Fruit fly (Drosophila melanogaster) whole organism, embryonic: ENCODE results near the gene CG16772.

Source experiments
- CG10267 ChIP-seq: fragments of 200-800 bp; sonication (Bioruptor generic); optimal IDR thresholded peaks from 2 replicates; lab custom pipeline; 2018; ENCODE audit warnings: missing biosample characterization, mild to moderate bottlenecking, missing genetic modification characterization, moderate library complexity
- CG10366 ChIP-seq: fragments of 200-800 bp; sonication (Bioruptor generic); IDR thresholded peaks from 2 replicates; pipeline ENCODE4 v1.3.6; 2022; ENCODE audit warnings: missing biosample characterization, missing genetic modification characterization
- CG11398 ChIP-seq: fragments of 200-800 bp; sonication (Bioruptor generic); optimal IDR thresholded peaks from 2 replicates; lab custom pipeline; 2016; ENCODE audit warnings: missing biosample characterization, missing genetic modification characterization
- CG11723 ChIP-seq: fragments of 200-800 bp; sonication (Bioruptor generic); optimal IDR thresholded peaks from 2 replicates; lab custom pipeline; 2017; ENCODE audit warnings: missing biosample characterization, mild to moderate bottlenecking, missing genetic modification characterization
- CG12155 ChIP-seq: fragments of 200-800 bp; sonication (Bioruptor generic); optimal IDR thresholded peaks from 3 replicates; lab custom pipeline; 2016; ENCODE audit warnings: missing biosample characterization, missing genetic modification characterization
- CG12299 ChIP-seq: fragments of 200-800 bp; sonication (Bioruptor generic); optimal IDR thresholded peaks from 2 replicates; lab custom pipeline; 2018; ENCODE audit warnings: missing biosample characterization, mild to moderate bottlenecking, missing genetic modification characterization
- CG12659 ChIP-seq: fragments of 200-800 bp; sonication (Bioruptor generic); optimal IDR thresholded peaks from 3 replicates; lab custom pipeline; 2017; ENCODE audit warnings: mild to moderate bottlenecking, missing biosample characterization, missing genetic modification reagents, missing genetic modification characterization
- CG13775 ChIP-seq: fragments of 200-800 bp; sonication (Bioruptor generic); optimal IDR thresholded peaks from 3 replicates; lab custom pipeline; 2017; ENCODE audit warnings: missing biosample characterization, mild to moderate bottlenecking, missing genetic modification characterization
- CG14860 ChIP-seq: fragments of 200-800 bp; sonication (Bioruptor generic); IDR thresholded peaks from 3 replicates; pipeline ENCODE4 v1.3.6; 2022; ENCODE audit warnings: missing biosample characterization, missing genetic modification characterization; ENCODE audit not compliant: partially characterized antibody
- CG18011 ChIP-seq: fragments of 200-800 bp; sonication (Bioruptor generic); optimal IDR thresholded peaks from 2 replicates; lab custom pipeline; 2017; ENCODE audit warnings: missing biosample characterization, missing genetic modification characterization, mild to moderate bottlenecking, moderate library complexity, missing genotype
- CG18599 ChIP-seq: fragments of 200-800 bp; sonication (Bioruptor generic); optimal IDR thresholded peaks from 3 replicates; lab custom pipeline; 2017; ENCODE audit warnings: missing biosample characterization, missing genetic modification characterization, mild to moderate bottlenecking, moderate library complexity, missing genetic modification reagents
- CG2678 ChIP-seq: fragments of 200-800 bp; sonication (Bioruptor generic); optimal IDR thresholded peaks from 3 replicates; lab custom pipeline; 2019; ENCODE audit warnings: missing biosample characterization, mild to moderate bottlenecking, missing genetic modification characterization, moderate library complexity
- CG2712 ChIP-seq: fragments of 200-800 bp; optimal IDR thresholded peaks from 3 replicates; lab custom pipeline; 2019; ENCODE audit warnings: missing biosample characterization, mild to moderate bottlenecking, missing genetic modification characterization, moderate library complexity
- CG2875 ChIP-seq: fragments of 200-800 bp; sonication (Bioruptor generic); optimal IDR thresholded peaks from 2 replicates; lab custom pipeline; 2017; ENCODE audit warnings: missing biosample characterization, mild to moderate bottlenecking, missing genetic modification characterization, missing genetic modification reagents
- CG31388 ChIP-seq: fragments of 200-800 bp; sonication (Bioruptor generic); optimal IDR thresholded peaks from 2 replicates; lab custom pipeline; 2016; ENCODE audit warnings: missing biosample characterization, missing genetic modification characterization
- CG32532 ChIP-seq: fragments of 200-800 bp; sonication (Bioruptor generic); IDR thresholded peaks from 2 replicates; pipeline ENCODE4 v1.3.6; 2022; ENCODE audit warnings: missing biosample characterization, missing genetic modification characterization
- CG3995 ChIP-seq: fragments of 200-800 bp; sonication (Bioruptor generic); optimal IDR thresholded peaks from 3 replicates; lab custom pipeline; 2016; ENCODE audit warnings: missing biosample characterization, missing genetic modification characterization
- CG4328 ChIP-seq: fragments of 200-800 bp; sonication (Bioruptor generic); optimal IDR thresholded peaks from 3 replicates; lab custom pipeline; 2017; ENCODE audit warnings: missing biosample characterization, missing genetic modification reagents, missing genetic modification characterization
- CG5245 ChIP-seq: fragments of 200-800 bp; sonication (Bioruptor generic); optimal IDR thresholded peaks from 3 replicates; lab custom pipeline; 2016; ENCODE audit warnings: missing biosample characterization, missing genetic modification characterization
- CG6854 ChIP-seq: fragments of 200-800 bp; sonication (Bioruptor generic); optimal IDR thresholded peaks from 3 replicates; lab custom pipeline; 2017; ENCODE audit warnings: missing biosample characterization, mild to moderate bottlenecking, missing genetic modification characterization
- CG7372 ChIP-seq: fragments of 200-800 bp; sonication (Bioruptor generic); IDR thresholded peaks from 2 replicates; pipeline ENCODE4 v1.3.6; 2022; ENCODE audit warnings: missing biosample characterization, missing genetic modification characterization
- CG7928 ChIP-seq: fragments of 200-800 bp; sonication (Bioruptor generic); optimal IDR thresholded peaks from 2 replicates; lab custom pipeline; 2017; ENCODE audit warnings: missing biosample characterization, mild to moderate bottlenecking, missing genetic modification characterization
- CG8290 ChIP-seq, 3 experiments: fragments of 200-800 bp; sonication (Bioruptor generic); optimal IDR thresholded peaks; 2 replicates each; lab custom pipeline; 2016 to 2019; ENCODE audit warnings: missing biosample characterization in 3 of 3, missing genetic modification characterization in 3 of 3, mild to moderate bottlenecking in 2 of 3, moderate library complexity in 1 of 3
- CG9609 ChIP-seq: fragments of 200-800 bp; sonication (Bioruptor generic); optimal IDR thresholded peaks from 3 replicates; lab custom pipeline; 2016; ENCODE audit warnings: missing biosample characterization, missing genetic modification characterization
- Dad ChIP-seq: fragments of 200-800 bp; sonication (Bioruptor generic); optimal IDR thresholded peaks from 3 replicates; lab custom pipeline; 2016; ENCODE audit warnings: missing biosample characterization, missing genetic modification characterization
- Dfd ChIP-seq, 2 experiments: fragments of >200 bp; optimal IDR thresholded peaks; 2 replicates each; lab custom pipeline; 2017; ENCODE audit warnings: missing biosample characterization in 2 of 2, missing genetic modification characterization in 2 of 2
- HLH3B ChIP-seq: fragments of 200-800 bp; sonication (Bioruptor generic); IDR thresholded peaks from 2 replicates; pipeline ENCODE4 v1.3.6; 2022; ENCODE audit warnings: missing biosample characterization, missing genetic modification characterization
- Jarid2 ChIP-seq: fragments of 200-800 bp; sonication (Bioruptor generic); optimal IDR thresholded peaks from 3 replicates; lab custom pipeline; 2017; ENCODE audit warnings: mild to moderate bottlenecking, missing biosample characterization, missing genetic modification reagents, missing genetic modification characterization
- Max ChIP-seq: fragments of 200-800 bp; sonication (Bioruptor generic); optimal IDR thresholded peaks from 2 replicates; lab custom pipeline; 2016; ENCODE audit warnings: missing biosample characterization, mild to moderate bottlenecking, missing genetic modification characterization
- Meics ChIP-seq: fragments of 200-800 bp; sonication (Bioruptor generic); optimal IDR thresholded peaks from 2 replicates; lab custom pipeline; 2017; ENCODE audit warnings: missing biosample characterization, mild to moderate bottlenecking, missing genetic modification characterization
- Xbp1 ChIP-seq: fragments of 200-800 bp; sonication (Bioruptor generic); optimal IDR thresholded peaks from 3 replicates; lab custom pipeline; 2016; ENCODE audit warnings: missing biosample characterization, mild to moderate bottlenecking, missing genetic modification characterization
- az2 ChIP-seq: fragments of 200-800 bp; sonication (Bioruptor generic); optimal IDR thresholded peaks from 3 replicates; lab custom pipeline; 2016; ENCODE audit warnings: missing biosample characterization, missing genetic modification characterization
- br ChIP-seq: fragments of >200 bp; optimal IDR thresholded peaks from 2 replicates; lab custom pipeline; 2017
- dmrt99B ChIP-seq: fragments of 200-800 bp; sonication (Bioruptor generic); optimal IDR thresholded peaks from 2 replicates; lab custom pipeline; 2018; ENCODE audit warnings: missing biosample characterization, mild to moderate bottlenecking, missing genetic modification characterization, moderate library complexity
- dpn ChIP-seq, 2 experiments: fragments of 200-800 bp; sonication (Bioruptor generic); optimal IDR thresholded peaks; 3 replicates each; lab custom pipeline; 2016; ENCODE audit warnings: missing biosample characterization in 2 of 2, missing genetic modification characterization in 2 of 2
- emc ChIP-seq: fragments of 200-800 bp; sonication (Bioruptor generic); optimal IDR thresholded peaks from 2 replicates; lab custom pipeline; 2016; ENCODE audit warnings: missing biosample characterization, missing genetic modification characterization
- ems ChIP-seq: fragments of 200-800 bp; sonication (Bioruptor generic); optimal IDR thresholded peaks from 3 replicates; lab custom pipeline; 2016; ENCODE audit warnings: missing biosample characterization, missing genetic modification characterization
- grn ChIP-seq: fragments of 200-800 bp; sonication (Bioruptor generic); optimal IDR thresholded peaks from 3 replicates; lab custom pipeline; 2017; ENCODE audit warnings: missing biosample characterization, missing genetic modification characterization
- ham ChIP-seq: fragments of 200-800 bp; sonication (Bioruptor generic); IDR thresholded peaks from 2 replicates; pipeline ENCODE4 v1.3.6; 2022; ENCODE audit warnings: missing biosample characterization, missing genetic modification characterization
- inv ChIP-seq: fragments of 200-800 bp; sonication (Bioruptor generic); IDR thresholded peaks from 2 replicates; pipeline ENCODE4 v1.3.6; 2022; ENCODE audit warnings: missing biosample characterization, missing genetic modification characterization; ENCODE audit not compliant: partially characterized antibody
- klu ChIP-seq: fragments of 200-800 bp; sonication (Bioruptor generic); IDR thresholded peaks from 2 replicates; pipeline ENCODE4 v1.3.6; 2022; ENCODE audit warnings: missing biosample characterization, missing genetic modification characterization
- maf-S ChIP-seq: fragments of 200-800 bp; sonication (Bioruptor generic); optimal IDR thresholded peaks from 2 replicates; lab custom pipeline; 2016; ENCODE audit warnings: missing biosample characterization, missing genetic modification characterization
- pnt ChIP-seq: fragments of 200-800 bp; sonication (Bioruptor generic); optimal IDR thresholded peaks from 3 replicates; lab custom pipeline; 2016; ENCODE audit warnings: missing biosample characterization, missing genetic modification characterization
- prd ChIP-seq, 3 experiments: fragments of >200 bp in 2 of 3; fragments of 200-800 bp in 1 of 3; sonication (Bioruptor generic) in 1 of 3; optimal IDR thresholded peaks in 2 of 3; IDR thresholded peaks in 1 of 3; 2 replicates in 2 of 3; 3 replicates in 1 of 3; pipeline versions ENCODE4 v1.3.6 to Lab custom; 2017 to 2022; ENCODE audit warnings: missing biosample characterization in 1 of 3, missing genetic modification characterization in 1 of 3
- rib ChIP-seq: fragments of 200-800 bp; sonication (Bioruptor generic); IDR thresholded peaks from 2 replicates; pipeline ENCODE4 v1.3.6; 2022; ENCODE audit warnings: missing biosample characterization, missing genetic modification characterization
- sd ChIP-seq: fragments of 200-800 bp; sonication (Bioruptor generic); optimal IDR thresholded peaks from 3 replicates; lab custom pipeline; 2018; ENCODE audit warnings: missing biosample characterization, mild to moderate bottlenecking, missing genetic modification characterization, moderate library complexity
- sens ChIP-seq: fragments of 200-800 bp; sonication (Bioruptor generic); peaks from one replicate; lab custom pipeline; 2016; ENCODE audit warnings: missing biosample characterization, missing genetic modification characterization
- tx ChIP-seq: fragments of 200-800 bp; sonication (Bioruptor generic); optimal IDR thresholded peaks from 2 replicates; lab custom pipeline; 2016; ENCODE audit warnings: missing biosample characterization, missing genetic modification characterization
- usp ChIP-seq: fragments of >200 bp; optimal IDR thresholded peaks from 2 replicates; lab custom pipeline; 2017; ENCODE audit warnings: missing biosample characterization, missing genetic modification characterization

CG16772 gene

DNA sequence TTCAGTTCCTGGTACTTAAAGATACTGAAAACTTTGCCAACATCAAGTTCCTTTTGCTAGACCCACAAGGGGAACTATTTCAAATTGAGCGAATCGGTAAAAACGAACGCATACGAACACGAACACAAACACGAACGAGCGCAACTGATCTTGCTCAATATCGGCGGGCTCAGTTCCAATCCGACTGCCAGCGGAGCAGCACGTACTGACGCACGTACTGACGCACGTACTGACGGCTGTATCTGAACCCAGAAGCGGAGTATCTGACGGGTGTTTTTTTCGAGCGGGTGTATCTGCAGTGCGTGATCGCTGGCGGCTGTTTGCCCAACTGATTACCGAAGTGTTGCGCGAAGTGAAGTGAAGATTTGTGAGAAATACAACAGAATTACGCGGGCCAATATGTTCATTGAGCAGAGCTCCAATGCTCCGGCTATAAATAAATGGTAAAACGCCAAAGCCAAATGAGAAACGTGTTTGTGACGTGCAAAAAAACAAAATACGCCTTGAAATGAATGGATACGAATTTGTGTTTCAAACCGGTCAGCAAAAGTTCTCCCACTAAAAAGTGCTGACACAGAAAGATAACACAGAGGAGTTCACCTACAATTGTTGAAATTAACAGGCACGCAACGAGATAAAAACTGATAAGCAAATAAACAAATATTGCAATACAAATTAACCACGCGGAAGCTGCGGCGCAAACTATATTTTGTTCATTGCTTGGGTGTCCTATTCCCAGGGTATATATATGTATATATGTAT lies 27.2 kb upstream of the CG16772 start (continued):
- TF ChIP-seq dpn (GFP tag; optimal IDR thresholded peaks at IDR 0.05; lab: Kevin White, UChicago) (no peak), CG12155 (no peak), CG31388 (GFP tag; lab: Kevin White, UChicago) (no peak), az2 (GFP tag; lab: Kevin White, UChicago) (no peak), prd (optimal IDR thresholded peaks at IDR 0.05; lab: Kevin White, UChicago) (no peak), prd (GFP tag; IDR thresholded peaks at IDR 0.05; lab: Robert Waterston, UW) (no peak), CG18599 (GFP tag; lab: Kevin White, UChicago) (no peak), CG4328 (GFP tag; lab: Kevin White, UChicago) (no peak), CG6854 (GFP tag; lab: Kevin White, UChicago) (peak; percentile 40), usp (GFP tag; lab: Kevin White, UChicago) (no peak), CG11723 (GFP tag; lab: Kevin White, UChicago) (no peak), Max (GFP tag; lab: Kevin White, UChicago) (no peak), rib (GFP tag; lab: Robert Waterston, UW) (peak; percentile 77; the same call in 1 of the 2 replicates), pnt (GFP tag; lab: Kevin White, UChicago) (no peak), sd (tag; lab: Kevin White, UChicago) (peak; percentile 42), klu (GFP tag; lab: Robert Waterston, UW) (no peak), CG13775 (GFP tag; lab: Kevin White, UChicago) (no peak), CG2875 (GFP tag; lab: Kevin White, UChicago) (no peak), HLH3B (GFP tag; lab: Robert Waterston, UW) (no peak), Jarid2 (GFP tag; lab: Kevin White, UChicago) (peak; percentile 99), CG8290 (GFP tag; optimal IDR thresholded peaks at IDR 0.05; lab: Kevin White, UChicago) (no peak), CG8290 (tag; optimal IDR thresholded peaks at IDR 0.05; lab: Kevin White, UChicago) (peak; percentile 13 to 87), CG18011 (no peak), CG5245 (GFP tag; lab: Kevin White, UChicago) (no peak), ham (GFP tag; lab: Robert Waterston, UW) (no peak; the same call in 1 of the 2 replicates), ems (GFP tag; lab: Kevin White, UChicago) (no peak), CG12659 (GFP tag; lab: Kevin White, UChicago) (peak; percentile 31), CG10267 (no peak), CG12299 (no peak), CG2678 (tag; lab: Kevin White, UChicago) (peak; percentile 27), CG2712 (tag; lab: Kevin White, UChicago) (peak; percentile 17), Meics (GFP tag; lab: Kevin White, UChicago) (peak; percentile 14), br (lab: Kevin White, UChicago) (no peak), Dfd (GFP tag; optimal IDR thresholded peaks at IDR 0.05; lab: Kevin White, UChicago) (no peak), CG11398 (no peak), Xbp1 (peak; percentile 20), grn (GFP tag; lab: Kevin White, UChicago) (peak; percentile 69), CG7372 (GFP tag; lab: Robert Waterston, UW) (no peak), inv (GFP tag; lab: Robert Waterston, UW) (no peak), maf-S (GFP tag; lab: Kevin White, UChicago) (peak; percentile 12), emc (GFP tag; lab: Kevin White, UChicago) (no peak), dmrt99B (no peak), Dad (peak; percentile 39), CG10366 (no peak), CG3995 (GFP tag; lab: Kevin White, UChicago) (no peak), CG9609 (no peak), CG32532 (GFP tag; lab: Robert Waterston, UW) (peak; percentile 17; the same call in 1 of the 2 replicates), CG7928 (GFP tag; lab: Kevin White, UChicago) (no peak), CG14860 (GFP tag; lab: Robert Waterston, UW) (0 out of 3 replicates have a peak, but pooled peaks have one; percentile 24), tx (GFP tag; lab: Kevin White, UChicago) (no peak), sens (GFP tag; lab: Kevin White, UChicago) (peak; percentile 85)
